Worm (Caenorhabditis elegans) whole organism, L1 larva: ENCODE results near the gene K07H8.8.

Source experiments
- fkh-10 ChIP-seq: sonication (generic microtip); optimal IDR thresholded peaks from 2 replicates; lab custom pipeline; 2017; ENCODE audit warnings: missing biosample characterization, missing genetic modification reagents, missing genetic modification characterization
- hpl-2 ChIP-seq: fragments of 150-350 bp; optimal IDR thresholded peaks from 2 replicates; lab custom pipeline; 2014; ENCODE audit warnings: missing biosample characterization, missing genetic modification reagents, missing genetic modification characterization
- nhr-85 ChIP-seq: sonication (generic microtip); peaks from one replicate; lab custom pipeline; 2016; ENCODE audit warnings: missing genetic modification characterization, inconsistent platforms, missing compliant biosample characterization
- pqm-1 ChIP-seq: sonication (generic microtip); optimal IDR thresholded peaks from 3 replicates; lab custom pipeline; 2017; ENCODE audit warnings: missing biosample characterization, missing genetic modification characterization

ce11 chrIV:8273334-8273733, 5.1 kb upstream of the K07H8.8 start:
- TF ChIP-seq pqm-1 (no peak), nhr-85 (peak; percentile 51), hpl-2 (GFP tag; lab: Kevin White, UChicago) (no peak), fkh-10 (GFP tag; lab: Kevin White, UChicago) (no peak)
